Fruit fly (Drosophila melanogaster) whole organism, embryonic: ENCODE data around the gene ph-p.

Experiments
- Aef1 ChIP-seq: fragments of 200-800 bp; sonication (Bioruptor generic); IDR thresholded peaks from 3 replicates; pipeline ENCODE4 v1.3.6; 2022; ENCODE audit warnings: missing biosample characterization, missing genetic modification characterization
- Awh ChIP-seq: fragments of 200-800 bp; sonication (Bioruptor generic); IDR thresholded peaks from 2 replicates; pipeline ENCODE4, ENCODE4 v1.3.6; 2022; ENCODE audit warnings: missing biosample characterization, missing genetic modification characterization
- BEAF-32 ChIP-seq: fragments of 200-800 bp; sonication (Bioruptor generic); optimal IDR thresholded peaks from 3 replicates; lab custom pipeline; 2017; ENCODE audit warnings: missing biosample characterization, missing genetic modification characterization, mild to moderate bottlenecking, moderate library complexity, missing genetic modification reagents
- Bgb ChIP-seq: fragments of 200-800 bp; sonication (Bioruptor generic); IDR thresholded peaks from 2 replicates; pipeline ENCODE4 v1.3.6; 2022; ENCODE audit warnings: missing biosample characterization, missing genetic modification characterization; ENCODE audit not compliant: partially characterized antibody
- BtbVII ChIP-seq: fragments of 200-800 bp; sonication (Bioruptor generic); optimal IDR thresholded peaks from 3 replicates; lab custom pipeline; 2017; ENCODE audit warnings: missing biosample characterization, mild to moderate bottlenecking, missing genetic modification characterization
- CG10543 ChIP-seq: fragments of 200-800 bp; sonication (Bioruptor generic); optimal IDR thresholded peaks from 3 replicates; lab custom pipeline; 2017; ENCODE audit warnings: missing biosample characterization, mild to moderate bottlenecking, missing genetic modification characterization, moderate library complexity
- CG10565 ChIP-seq: fragments of 200-800 bp; sonication (Bioruptor generic); optimal IDR thresholded peaks from 3 replicates; lab custom pipeline; 2016; ENCODE audit warnings: missing biosample characterization, mild to moderate bottlenecking, missing genetic modification characterization
- CG12155 ChIP-seq: fragments of 200-800 bp; sonication (Bioruptor generic); optimal IDR thresholded peaks from 3 replicates; lab custom pipeline; 2016; ENCODE audit warnings: missing biosample characterization, missing genetic modification characterization
- CG12219 ChIP-seq: fragments of 200-800 bp; sonication (Bioruptor generic); optimal IDR thresholded peaks from 3 replicates; lab custom pipeline; 2018; ENCODE audit warnings: missing biosample characterization, mild to moderate bottlenecking, missing genetic modification characterization
- CG13296 ChIP-seq: fragments of 200-800 bp; sonication (Bioruptor generic); optimal IDR thresholded peaks from 3 replicates; lab custom pipeline; 2018; ENCODE audit warnings: missing biosample characterization, mild to moderate bottlenecking, missing genetic modification characterization
- CG14014 ChIP-seq: fragments of 200-800 bp; sonication (Bioruptor generic); IDR thresholded peaks from 2 replicates; pipeline ENCODE4 v1.3.6; 2022; ENCODE audit warnings: missing biosample characterization, missing genetic modification characterization
- CG14710 ChIP-seq: fragments of 200-800 bp; sonication (Bioruptor generic); optimal IDR thresholded peaks from 3 replicates; lab custom pipeline; 2019; ENCODE audit warnings: missing biosample characterization, mild to moderate bottlenecking, missing genetic modification characterization, moderate library complexity
- CG15011 ChIP-seq: fragments of 200-800 bp; sonication (Bioruptor generic); optimal IDR thresholded peaks from 3 replicates; lab custom pipeline; 2018; ENCODE audit warnings: missing biosample characterization, mild to moderate bottlenecking, missing genetic modification characterization
- CG17802 ChIP-seq: fragments of 200-800 bp; sonication (Bioruptor generic); optimal IDR thresholded peaks from 2 replicates; lab custom pipeline; 2018; ENCODE audit warnings: missing biosample characterization, mild to moderate bottlenecking, missing genetic modification characterization, moderate library complexity
- CG18619 ChIP-seq: fragments of 200-800 bp; sonication (Bioruptor generic); optimal IDR thresholded peaks from 3 replicates; lab custom pipeline; 2017; ENCODE audit warnings: missing biosample characterization, mild to moderate bottlenecking, missing genetic modification characterization
- CG34422 ChIP-seq: fragments of 200-800 bp; sonication (Bioruptor generic); IDR thresholded peaks from 3 replicates; pipeline ENCODE4 v1.3.6; 2022; ENCODE audit warnings: missing biosample characterization, missing genetic modification characterization
- CG4424 ChIP-seq: fragments of 200-800 bp; sonication (Bioruptor generic); optimal IDR thresholded peaks from 3 replicates; lab custom pipeline; 2016; ENCODE audit warnings: missing biosample characterization, missing genetic modification characterization
- CG4730 ChIP-seq: fragments of 200-800 bp; sonication (Bioruptor generic); IDR thresholded peaks from 2 replicates; pipeline ENCODE4 v1.3.6; 2022; ENCODE audit warnings: missing biosample characterization, missing genetic modification characterization
- CG6254 ChIP-seq: fragments of 200-800 bp; sonication (Bioruptor generic); optimal IDR thresholded peaks from 3 replicates; lab custom pipeline; 2017; ENCODE audit warnings: mild to moderate bottlenecking, missing biosample characterization, missing genetic modification reagents, missing genetic modification characterization
- CG6654 ChIP-seq: fragments of 200-800 bp; sonication (Bioruptor generic); optimal IDR thresholded peaks from 2 replicates; lab custom pipeline; 2017; ENCODE audit warnings: missing biosample characterization, mild to moderate bottlenecking, missing genetic modification characterization
- CG6689 ChIP-seq: fragments of 200-800 bp; sonication (Bioruptor generic); IDR thresholded peaks from 2 replicates; pipeline ENCODE4 v1.3.6; 2022; ENCODE audit warnings: missing biosample characterization, missing genetic modification characterization
- CG7556 ChIP-seq: fragments of 200-800 bp; sonication (Bioruptor generic); optimal IDR thresholded peaks from 2 replicates; lab custom pipeline; 2017; ENCODE audit warnings: missing biosample characterization, mild to moderate bottlenecking, missing genetic modification characterization
- CG7745 ChIP-seq: fragments of 200-800 bp; sonication (Bioruptor generic); optimal IDR thresholded peaks from 2 replicates; lab custom pipeline; 2018; ENCODE audit warnings: missing biosample characterization, mild to moderate bottlenecking, missing genetic modification characterization, moderate library complexity
- CG7839 ChIP-seq: fragments of 200-800 bp; sonication (Bioruptor generic); optimal IDR thresholded peaks from 3 replicates; lab custom pipeline; 2018; ENCODE audit warnings: missing biosample characterization, mild to moderate bottlenecking, missing genetic modification characterization, moderate library complexity
- CG7987 ChIP-seq: fragments of 200-800 bp; sonication (Bioruptor generic); optimal IDR thresholded peaks from 2 replicates; lab custom pipeline; 2018; ENCODE audit warnings: missing biosample characterization, mild to moderate bottlenecking, missing genetic modification characterization, moderate library complexity
- CG8359 ChIP-seq: fragments of 200-800 bp; sonication (Bioruptor generic); optimal IDR thresholded peaks from 2 replicates; lab custom pipeline; 2017; ENCODE audit warnings: missing biosample characterization, mild to moderate bottlenecking, missing genetic modification characterization, borderline replicate concordance
- CG8765 ChIP-seq: fragments of 200-800 bp; sonication (Bioruptor generic); IDR thresholded peaks from 2 replicates; pipeline ENCODE4 v1.3.6; 2022; ENCODE audit warnings: missing biosample characterization, missing genetic modification characterization
- CG9727 ChIP-seq: fragments of 200-800 bp; sonication (Bioruptor generic); optimal IDR thresholded peaks from 3 replicates; lab custom pipeline; 2017; ENCODE audit warnings: missing biosample characterization, mild to moderate bottlenecking, missing genetic modification characterization
- CG9932 ChIP-seq: fragments of 200-800 bp; sonication (Bioruptor generic); IDR thresholded peaks from 2 replicates; pipeline ENCODE4 v1.3.6; 2022; ENCODE audit warnings: missing biosample characterization, missing genetic modification characterization
- CHES-1-like ChIP-seq: fragments of 200-800 bp; sonication (Bioruptor generic); optimal IDR thresholded peaks from 2 replicates; lab custom pipeline; 2016; ENCODE audit warnings: missing biosample characterization, missing genetic modification characterization
- CTCF ChIP-seq: fragments of 200-800 bp; sonication (Bioruptor generic); optimal IDR thresholded peaks from 2 replicates; lab custom pipeline; 2017; ENCODE audit warnings: missing biosample characterization, mild to moderate bottlenecking, missing genetic modification characterization, moderate library complexity
- Dek ChIP-seq: fragments of 200-800 bp; sonication (Bioruptor generic); optimal IDR thresholded peaks from 3 replicates; lab custom pipeline; 2019; ENCODE audit warnings: missing biosample characterization, mild to moderate bottlenecking, missing genetic modification characterization, moderate library complexity
- Ets65A ChIP-seq: fragments of 200-800 bp; sonication (Bioruptor generic); peaks from one replicate; lab custom pipeline; 2016; ENCODE audit warnings: missing biosample characterization, missing genetic modification characterization
- HLHmδ ChIP-seq: fragments of 200-800 bp; sonication (Bioruptor generic); optimal IDR thresholded peaks from 2 replicates; lab custom pipeline; 2018; ENCODE audit warnings: missing biosample characterization, mild to moderate bottlenecking, missing genetic modification characterization, moderate library complexity
- Hsf ChIP-seq: fragments of 200-800 bp; sonication (Bioruptor generic); optimal IDR thresholded peaks from 3 replicates; lab custom pipeline; 2016; ENCODE audit warnings: missing biosample characterization, missing genetic modification characterization
- Meics ChIP-seq: fragments of 200-800 bp; sonication (Bioruptor generic); optimal IDR thresholded peaks from 2 replicates; lab custom pipeline; 2017; ENCODE audit warnings: missing biosample characterization, mild to moderate bottlenecking, missing genetic modification characterization
- Scr ChIP-seq: fragments of 200-800 bp; sonication (Bioruptor generic); IDR thresholded peaks from 2 replicates; pipeline ENCODE4 v1.3.6; 2022; ENCODE audit warnings: missing biosample characterization, missing genetic modification characterization; ENCODE audit not compliant: partially characterized antibody
- Xrp1 ChIP-seq: fragments of 200-800 bp; sonication (Bioruptor generic); IDR thresholded peaks from 2 replicates; pipeline ENCODE4 v1.3.6; 2022; ENCODE audit warnings: missing biosample characterization, missing genetic modification characterization
- da ChIP-seq: fragments of 200-800 bp; sonication (Bioruptor generic); optimal IDR thresholded peaks from 2 replicates; lab custom pipeline; 2016; ENCODE audit warnings: missing biosample characterization, missing genetic modification characterization
- disco-r ChIP-seq: fragments of 200-800 bp; sonication (Bioruptor generic); optimal IDR thresholded peaks from 2 replicates; lab custom pipeline; 2016; ENCODE audit warnings: missing biosample characterization, missing genetic modification characterization
- lab ChIP-seq: fragments of 200-800 bp; sonication (Bioruptor generic); optimal IDR thresholded peaks from 3 replicates; lab custom pipeline; 2017; ENCODE audit warnings: missing biosample characterization, missing genetic modification characterization, mild to moderate bottlenecking, moderate library complexity, missing genetic modification reagents
- mld ChIP-seq: fragments of 200-800 bp; sonication (Bioruptor generic); IDR thresholded peaks from 3 replicates; pipeline ENCODE4 v1.3.6; 2022; ENCODE audit warnings: missing biosample characterization, missing genetic modification characterization; ENCODE audit not compliant: partially characterized antibody
- prd ChIP-seq, 3 experiments: fragments of >200 bp in 2 of 3; fragments of 200-800 bp in 1 of 3; sonication (Bioruptor generic) in 1 of 3; optimal IDR thresholded peaks in 2 of 3; IDR thresholded peaks in 1 of 3; 2 replicates in 2 of 3; 3 replicates in 1 of 3; pipeline versions ENCODE4 v1.3.6 to Lab custom; 2017 to 2022; ENCODE audit warnings: missing biosample characterization in 1 of 3, missing genetic modification characterization in 1 of 3
- rib ChIP-seq: fragments of 200-800 bp; sonication (Bioruptor generic); IDR thresholded peaks from 2 replicates; pipeline ENCODE4 v1.3.6; 2022; ENCODE audit warnings: missing biosample characterization, missing genetic modification characterization
- sc ChIP-seq, 3 experiments: fragments of >200 bp in 2 of 3; fragments of 200-800 bp in 1 of 3; sonication (Bioruptor generic) in 1 of 3; optimal IDR thresholded peaks; 2 replicates in 2 of 3; 3 replicates in 1 of 3; lab custom pipeline; 2017; ENCODE audit warnings: mild to moderate bottlenecking in 1 of 3, missing biosample characterization in 1 of 3, missing genetic modification characterization in 1 of 3, missing genetic modification reagents in 1 of 3
- tap ChIP-seq: fragments of 200-800 bp; optimal IDR thresholded peaks from 3 replicates; lab custom pipeline; 2019; ENCODE audit warnings: missing biosample characterization, mild to moderate bottlenecking, missing genetic modification characterization, moderate library complexity
- tgo ChIP-seq: fragments of 200-800 bp; sonication (Bioruptor generic); IDR thresholded peaks from 3 replicates; pipeline ENCODE4 v1.3.6; 2022; ENCODE audit warnings: missing biosample characterization, missing genetic modification characterization
- unpg ChIP-seq: fragments of 200-800 bp; sonication (Bioruptor generic); optimal IDR thresholded peaks from 3 replicates; lab custom pipeline; 2018; ENCODE audit warnings: missing biosample characterization, mild to moderate bottlenecking, missing genetic modification characterization, moderate library complexity
- wdn ChIP-seq: fragments of 200-800 bp; sonication (Bioruptor generic); IDR thresholded peaks from 2 replicates; pipeline ENCODE4 v1.3.6; 2022; ENCODE audit warnings: missing biosample characterization, missing genetic modification characterization

The ph-p gene

dm6 chrX:2083678-2084162 is 54.5 kb downstream of the ph-p start (continued):
- TF ChIP-seq Meics (GFP tag; lab: Kevin White, UChicago) (peak; percentile 68), unpg (GFP tag; lab: Kevin White, UChicago) (peak; percentile 83), Xrp1 (GFP tag; lab: Robert Waterston, UW) (peak; percentile 90), BEAF-32 (GFP tag; lab: Kevin White, UChicago) (no peak), disco-r (GFP tag; lab: Kevin White, UChicago) (peak; percentile 67), CG7839 (tag; lab: Kevin White, UChicago) (peak; percentile 82), CG8765 (GFP tag; lab: Robert Waterston, UW) (peak; percentile 61; the same call in 1 of the 2 replicates), lab (GFP tag; lab: Kevin White, UChicago) (peak; percentile 82), Scr (GFP tag; lab: Robert Waterston, UW) (peak; percentile 16; the same call in 1 of the 2 replicates), CG8359 (GFP tag; lab: Kevin White, UChicago) (peak; percentile 34), CG9727 (GFP tag; lab: Kevin White, UChicago) (peak; percentile 77), CG6689 (GFP tag; lab: Robert Waterston, UW) (peak; percentile 82), CG9932 (GFP tag; lab: Robert Waterston, UW) (peak; percentile 56), CHES-1-like (peak; percentile 81), CG4424 (peak; percentile 68), CG6654 (GFP tag; lab: Kevin White, UChicago) (peak; percentile 41), tap (peak; percentile 75), CG4730 (GFP tag; lab: Robert Waterston, UW) (peak; percentile 81), CG34422 (GFP tag; lab: Robert Waterston, UW) (peak; percentile 89), CG14710 (tag; lab: Kevin White, UChicago) (peak; percentile 67), CG12155 (GFP tag; lab: Kevin White, UChicago) (peak; percentile 63), CG13296 (GFP tag; lab: Kevin White, UChicago) (peak; percentile 55), Hsf (GFP tag; lab: Kevin White, UChicago) (peak; percentile 76), BtbVII (GFP tag; lab: Kevin White, UChicago) (peak; percentile 55), CTCF (GFP tag; lab: Kevin White, UChicago) (peak; percentile 18), CG14014 (peak; percentile 71; the same call in 1 of the 2 replicates), da (GFP tag; lab: Kevin White, UChicago) (peak; percentile 67), Dek (peak; percentile 45), Awh (GFP tag; lab: Robert Waterston, UW) (peak; percentile 85), CG15011 (GFP tag; lab: Kevin White, UChicago) (peak; percentile 34), rib (GFP tag; lab: Robert Waterston, UW) (peak; percentile 60; the same call in 1 of the 2 replicates), HLHmδ (GFP tag; lab: Kevin White, UChicago) (no peak), Ets65A (GFP tag; lab: Kevin White, UChicago) (peak; percentile 97), Bgb (GFP tag; lab: Robert Waterston, UW) (no peak), CG7556 (GFP tag; lab: Kevin White, UChicago) (peak; percentile 72), CG17802 (tag; lab: Kevin White, UChicago) (peak; percentile 43), CG12219 (GFP tag; lab: Kevin White, UChicago) (peak; percentile 80), wdn (GFP tag; lab: Robert Waterston, UW) (peak; percentile 75; the same call in 1 of the 2 replicates), Aef1 (GFP tag; lab: Robert Waterston, UW) (peak; percentile 82), prd (optimal IDR thresholded peaks at IDR 0.05; lab: Kevin White, UChicago) (no peak), prd (GFP tag; IDR thresholded peaks at IDR 0.05; lab: Robert Waterston, UW) (peak; percentile 91), CG10565 (GFP tag; lab: Kevin White, UChicago) (no peak), CG7987 (GFP tag; lab: Kevin White, UChicago) (peak; percentile 49), tgo (peak; percentile 84), CG6254 (peak; percentile 73), CG7745 (tag; lab: Kevin White, UChicago) (no peak), CG18619 (GFP tag; lab: Kevin White, UChicago) (peak; percentile 76), CG10543 (peak; percentile 50), mld (GFP tag; lab: Robert Waterston, UW) (no peak), sc (optimal IDR thresholded peaks at IDR 0.05; lab: Kevin White, UChicago) (no peak), sc (GFP tag; optimal IDR thresholded peaks at IDR 0.05; lab: Kevin White, UChicago) (peak; percentile 57)
